Fruit fly (Drosophila melanogaster) whole organism, wandering third instar larva: ENCODE measurements around the gene CG4291.

Source experiments
- Abd-B ChIP-seq: fragments of >200 bp; optimal IDR thresholded peaks from 2 replicates; lab custom pipeline; 2017; ENCODE audit warnings: missing biosample characterization, missing genetic modification characterization
- CG32264 ChIP-seq: fragments of 200-800 bp; sonication (Bioruptor generic); optimal IDR thresholded peaks from 2 replicates; lab custom pipeline; 2016; ENCODE audit warnings: missing biosample characterization, missing genetic modification characterization
- CG9705 ChIP-seq: fragments of 200-800 bp; sonication (Bioruptor generic); optimal IDR thresholded peaks from 2 replicates; lab custom pipeline; 2018; ENCODE audit warnings: missing biosample characterization, mild to moderate bottlenecking, missing genetic modification characterization
- Dfd ChIP-seq: fragments of >200 bp; optimal IDR thresholded peaks from 2 replicates; lab custom pipeline; 2017; ENCODE audit warnings: missing biosample characterization, missing genetic modification characterization
- Dif ChIP-seq: fragments of 200-275, 200-300 bp; sonication (Bioruptor generic); optimal IDR thresholded peaks from 2 replicates; lab custom pipeline; 2018; ENCODE audit warnings: missing biosample characterization, missing genetic modification characterization; ENCODE audit not compliant: partially characterized antibody
- GATAd ChIP-seq: sonication (Bioruptor generic); optimal IDR thresholded peaks from 2 replicates; lab custom pipeline; 2016; ENCODE audit warnings: missing biosample characterization, missing genetic modification characterization
- HLH106 ChIP-seq: fragments of 200-800 bp; optimal IDR thresholded peaks from 3 replicates; lab custom pipeline; 2019; ENCODE audit warnings: missing biosample characterization, mild to moderate bottlenecking, missing genetic modification characterization, moderate library complexity
- Hnf4 ChIP-seq: fragments of 200-800 bp; sonication (Bioruptor generic); optimal IDR thresholded peaks from 2 replicates; lab custom pipeline; 2016; ENCODE audit warnings: missing biosample characterization, mild to moderate bottlenecking, missing genetic modification characterization
- Hr78 ChIP-seq: fragments of >200 bp; optimal IDR thresholded peaks from 2 replicates; lab custom pipeline; 2017; ENCODE audit warnings: missing biosample characterization, missing genetic modification characterization
- Hr83 ChIP-seq: fragments of 200-300 bp; sonication (Bioruptor generic); optimal IDR thresholded peaks from 2 replicates; lab custom pipeline; 2016; ENCODE audit warnings: missing biosample characterization, mild to moderate bottlenecking, missing genetic modification characterization, moderate library complexity; ENCODE audit not compliant: poor library complexity, severe bottlenecking
- Jra ChIP-seq: sonication (Bioruptor generic); optimal IDR thresholded peaks from 2 replicates; lab custom pipeline; 2016; ENCODE audit warnings: missing biosample characterization, missing genetic modification characterization
- Mio ChIP-seq: sonication (Bioruptor generic); optimal IDR thresholded peaks from 2 replicates; lab custom pipeline; 2016; ENCODE audit warnings: missing biosample characterization, missing genetic modification characterization
- N ChIP-seq: fragments of >200 bp; optimal IDR thresholded peaks from 2 replicates; lab custom pipeline; 2018; ENCODE audit warnings: missing biosample characterization, missing external identifiers, missing genetic modification characterization
- OdsH ChIP-seq: fragments of 200-800 bp; sonication (Bioruptor generic); optimal IDR thresholded peaks from 2 replicates; lab custom pipeline; 2016; ENCODE audit warnings: missing biosample characterization, mild to moderate bottlenecking, missing genetic modification characterization
- Rel ChIP-seq, 2 experiments: fragments of 200-800 bp; sonication (Bioruptor generic) in 1 of 2; optimal IDR thresholded peaks; 2 replicates in 1 of 2; 3 replicates in 1 of 2; lab custom pipeline; 2016 to 2019; ENCODE audit warnings: mild to moderate bottlenecking in 2 of 2, missing biosample characterization in 2 of 2, missing genetic modification characterization in 2 of 2, moderate library complexity in 1 of 2
- Sp1 ChIP-seq: fragments of 200-800 bp; sonication (Bioruptor generic); optimal IDR thresholded peaks from 3 replicates; lab custom pipeline; 2019; ENCODE audit warnings: missing biosample characterization, mild to moderate bottlenecking, missing genetic modification characterization, moderate library complexity
- Vsx2 ChIP-seq: fragments of 200-300, 225-300 bp; sonication (Bioruptor generic); optimal IDR thresholded peaks from 2 replicates; lab custom pipeline; 2018; ENCODE audit warnings: missing biosample characterization, missing genetic modification characterization; ENCODE audit not compliant: partially characterized antibody
- br ChIP-seq: fragments of 200-800 bp; sonication (Bioruptor generic); optimal IDR thresholded peaks from 2 replicates; lab custom pipeline; 2016; ENCODE audit warnings: missing biosample characterization, missing genetic modification characterization
- brk ChIP-seq: fragments of 200-800 bp; sonication (Bioruptor generic); optimal IDR thresholded peaks from 2 replicates; lab custom pipeline; 2016; ENCODE audit warnings: missing biosample characterization, mild to moderate bottlenecking, missing genetic modification characterization
- dl ChIP-seq, 2 experiments: fragments of 175-275, 200-275 bp in 1 of 2; fragments of 200-275 bp in 1 of 2; sonication (Bioruptor generic); optimal IDR thresholded peaks; lab custom pipeline; 2018; ENCODE audit warnings: mild to moderate bottlenecking in 2 of 2, missing biosample characterization in 2 of 2, missing genetic modification characterization in 2 of 2, moderate library complexity in 2 of 2; ENCODE audit not compliant: partially characterized antibody in 2 of 2, insufficient read depth in 1 of 2
- dmrt93B ChIP-seq: fragments of 200-800 bp; sonication (Bioruptor generic); optimal IDR thresholded peaks from 2 replicates; lab custom pipeline; 2018; ENCODE audit warnings: missing biosample characterization, mild to moderate bottlenecking, missing genetic modification characterization
- dsf ChIP-seq: sonication (Bioruptor generic); optimal IDR thresholded peaks from 2 replicates; lab custom pipeline; 2016; ENCODE audit warnings: missing biosample characterization, missing genetic modification characterization, borderline replicate concordance
- ey ChIP-seq: fragments of 200-800 bp; sonication (Bioruptor generic); optimal IDR thresholded peaks from 2 replicates; lab custom pipeline; 2016; ENCODE audit warnings: missing biosample characterization, missing genetic modification characterization
- foxo ChIP-seq, 2 experiments: fragments of 200-800 bp; sonication (Bioruptor generic); optimal IDR thresholded peaks; 2 replicates in 1 of 2; 3 replicates in 1 of 2; lab custom pipeline; 2016 to 2017; ENCODE audit warnings: missing biosample characterization in 2 of 2, missing genetic modification characterization in 2 of 2
- fru ChIP-seq: fragments of 200-800 bp; sonication (Bioruptor generic); optimal IDR thresholded peaks from 3 replicates; lab custom pipeline; 2016; ENCODE audit warnings: missing biosample characterization, mild to moderate bottlenecking, missing genetic modification characterization
- h ChIP-seq: fragments of 200-800 bp; sonication (Bioruptor generic); optimal IDR thresholded peaks from 3 replicates; lab custom pipeline; 2016; ENCODE audit warnings: missing biosample characterization, mild to moderate bottlenecking, missing genetic modification characterization
- jim ChIP-seq: fragments of 175-275, 200-325 bp; sonication (Bioruptor generic); optimal IDR thresholded peaks from 2 replicates; lab custom pipeline; 2016; ENCODE audit warnings: missing biosample characterization, mild to moderate bottlenecking, missing genetic modification characterization
- lola ChIP-seq: fragments of >200 bp; optimal IDR thresholded peaks from 2 replicates; lab custom pipeline; 2017; ENCODE audit warnings: missing biosample characterization, missing genetic modification characterization
- pan ChIP-seq: fragments of >200 bp; optimal IDR thresholded peaks from 2 replicates; lab custom pipeline; 2017
- psq ChIP-seq: fragments of 200-800 bp; sonication (Bioruptor generic); optimal IDR thresholded peaks from 3 replicates; lab custom pipeline; 2017; ENCODE audit warnings: missing biosample characterization, mild to moderate bottlenecking, missing genetic modification characterization, moderate library complexity
- rgr ChIP-seq: fragments of 200-800 bp; sonication (Bioruptor generic); optimal IDR thresholded peaks from 3 replicates; lab custom pipeline; 2016; ENCODE audit warnings: missing biosample characterization, mild to moderate bottlenecking, missing genetic modification characterization
- sage ChIP-seq: fragments of 200-800 bp; sonication (Bioruptor generic); optimal IDR thresholded peaks from 2 replicates; lab custom pipeline; 2016; ENCODE audit warnings: missing biosample characterization, mild to moderate bottlenecking, missing genetic modification characterization
- sv ChIP-seq: fragments of 200-800 bp; sonication (Bioruptor generic); optimal IDR thresholded peaks from 3 replicates; lab custom pipeline; 2016; ENCODE audit warnings: missing biosample characterization, missing genetic modification characterization
- tai ChIP-seq: sonication (Bioruptor generic); optimal IDR thresholded peaks from 2 replicates; lab custom pipeline; 2016; ENCODE audit warnings: missing biosample characterization, missing genetic modification characterization
- usp ChIP-seq: fragments of >200 bp; optimal IDR thresholded peaks from 2 replicates; lab custom pipeline; 2017; ENCODE audit warnings: missing biosample characterization, missing genetic modification characterization
- woc ChIP-seq: sonication (Bioruptor generic); optimal IDR thresholded peaks from 2 replicates; lab custom pipeline; 2016; ENCODE audit warnings: missing biosample characterization, mild to moderate bottlenecking, missing genetic modification characterization

CG4291 gene

dm6 chr2L:849787-850512 is 2.6 kb downstream of the CG4291 start:
- TF ChIP-seq Dfd (GFP tag; lab: Kevin White, UChicago): peak; percentile 96
- no peak for TF ChIP-seq usp (GFP tag; lab: Kevin White, UChicago)

dm6 chr2L:849138-849744 is 3.3 kb downstream of the CG4291 start:
- TF ChIP-seq Rel (GFP tag; optimal IDR thresholded peaks at IDR 0.05; lab: Kevin White, UChicago) (no peak), Rel (tag; optimal IDR thresholded peaks at IDR 0.05; lab: Kevin White, UChicago) (peak; percentile 53), sage (GFP tag; lab: Kevin White, UChicago) (no peak)
- TF ChIP-seq, all 38 proteins: peak for 1

- TF ChIP-seq Dfd (GFP tag; lab: Kevin White, UChicago) (no peak), sv (GFP tag; lab: Kevin White, UChicago) (no peak), tai (GFP tag; lab: Kevin White, UChicago) (no peak), foxo (GFP tag; optimal IDR thresholded peaks at IDR 0.05; lab: Kevin White, UChicago) (peak; percentile 30 to 92), woc (GFP tag; lab: Kevin White, UChicago) (peak; percentile 91), h (peak; percentile 86), Rel (GFP tag; optimal IDR thresholded peaks at IDR 0.05; lab: Kevin White, UChicago) (peak; percentile 64), Rel (tag; optimal IDR thresholded peaks at IDR 0.05; lab: Kevin White, UChicago) (peak; percentile 48), brk (GFP tag; lab: Kevin White, UChicago) (no peak), ey (peak; percentile 85), CG9705 (GFP tag; lab: Kevin White, UChicago) (peak; percentile 76), dsf (GFP tag; lab: Kevin White, UChicago) (no peak), Sp1 (GFP tag; lab: Kevin White, UChicago) (peak; percentile 83), lola (GFP tag; lab: Kevin White, UChicago) (no peak), Dif (GFP tag; lab: Kevin White, UChicago) (peak; percentile 21), OdsH (GFP tag; lab: Kevin White, UChicago) (peak; percentile 83), usp (GFP tag; lab: Kevin White, UChicago) (no peak), CG32264 (GFP tag; lab: Kevin White, UChicago) (peak; percentile 67), Jra (GFP tag; lab: Kevin White, UChicago) (peak; percentile 83), Hr78 (GFP tag; lab: Kevin White, UChicago) (no peak), HLH106 (tag; lab: Kevin White, UChicago) (peak; percentile 86), fru (GFP tag; lab: Kevin White, UChicago) (peak; percentile 89), Vsx2 (GFP tag; lab: Kevin White, UChicago) (no peak), pan (lab: Kevin White, UChicago) (no peak), N (GFP tag; lab: Kevin White, UChicago) (no peak), sage (GFP tag; lab: Kevin White, UChicago) (peak; percentile 32), Abd-B (no peak), GATAd (no peak), Hr83 (GFP tag; lab: Kevin White, UChicago) (peak; percentile 89), dl (GFP tag; optimal IDR thresholded peaks at IDR 0.05; lab: Kevin White, UChicago; ENCODE audit: insufficient read depth in 1 of 2, partially characterized antibody in 2 of 2) (no peak), Hnf4 (GFP tag; lab: Kevin White, UChicago) (peak; percentile 90), Mio (GFP tag; lab: Kevin White, UChicago) (peak; percentile 13), jim (GFP tag; lab: Kevin White, UChicago) (no peak), dmrt93B (GFP tag; lab: Kevin White, UChicago) (peak; percentile 61), psq (peak; percentile 81), br (GFP tag; lab: Kevin White, UChicago) (peak; percentile 89), rgr (peak; percentile 82)
Observed at dm6 chr2L:847988-848622, 4.4 kb downstream of the CG4291 start.
